Worm (Caenorhabditis elegans) whole organism, dauer: ENCODE results near the gene vav-1.
"Not testable (repeated sequence)": the region's sequence is repeated elsewhere in the genome, so short reads cannot be mapped to it uniquely, and the experiment has no call there.

Source experiments
- unc-62 ChIP-seq: sonication (generic microtip); optimal IDR thresholded peaks from 2 replicates; lab custom pipeline; 2017; ENCODE audit warnings: missing biosample characterization, missing genetic modification reagents, missing genetic modification characterization

Gene vav-1

ce11 chrX:9242123-9242522, 10.2 kb upstream of the vav-1 start, which contains the start of gene lgc-4:
lgc-4 (minus strand) TSS chrX:9242223.
- TF ChIP-seq unc-62 = no peak

ce11 chrX:9238692-9239091, 6.8 kb upstream of the vav-1 start:
- no peak for TF ChIP-seq unc-62

ce11 chrX:9237708-9238107, 5.8 kb upstream of the vav-1 start:
- TF ChIP-seq unc-62 = no peak

ce11 chrX:9234518-9234917, 2.6 kb upstream of the vav-1 start, which contains the start of gene col-175:
col-175 (minus strand) TSS chrX:9234618.
- TF ChIP-seq unc-62 = no peak

ce11 chrX:9233805-9234204, 1.9 kb upstream of the vav-1 start:
- TF ChIP-seq unc-62 = no peak

ce11 chrX:9231556-9231955, 381 bp downstream of the vav-1 start:
- TF ChIP-seq unc-62 = no peak

- no peak for TF ChIP-seq unc-62
Observed at ce11 chrX:9230322-9230721, 1.6 kb downstream of the vav-1 start.

ce11 chrX:9228441-9228840, 3.5 kb downstream of the vav-1 start:
- TF ChIP-seq unc-62 = no peak

- no peak for TF ChIP-seq unc-62
Observed at ce11 chrX:9226904-9227303, 5.0 kb downstream of the vav-1 start.

ce11 chrX:9225273-9225672, 6.7 kb downstream of the vav-1 start:
- no peak for TF ChIP-seq unc-62

ce11 chrX:9213873-9214341, 18.0 kb downstream of the vav-1 start, which contains the start of gene C35B8.3:
C35B8.3 (plus strand) TSS chrX:9213923.
- no peak for TF ChIP-seq unc-62

ce11 chrX:9212675-9213074, 19.3 kb downstream of the vav-1 start:
- TF ChIP-seq unc-62 = no peak

- no peak for TF ChIP-seq unc-62
Observed at ce11 chrX:9210086-9210485, 21.9 kb downstream of the vav-1 start.

ce11 chrX:9208933-9209332, 23.0 kb downstream of the vav-1 start:
- no peak for TF ChIP-seq unc-62

- no peak for TF ChIP-seq unc-62
Observed at ce11 chrX:9208492-9208891, 23.4 kb downstream of the vav-1 start.

- no peak for TF ChIP-seq unc-62
Observed at ce11 chrX:9206731-9207130, 25.2 kb downstream of the vav-1 start.

- no peak for TF ChIP-seq unc-62
Observed at ce11 chrX:9204986-9205385, 27.0 kb downstream of the vav-1 start.

ce11 chrX:9203468-9203867, 28.5 kb downstream of the vav-1 start, which contains the start of gene crb-3:
crb-3 (plus strand) TSS chrX:9203768.
- TF ChIP-seq unc-62 = not testable (repeated sequence)

- no peak for TF ChIP-seq unc-62
Observed at ce11 chrX:9195375-9196098, 36.4 kb downstream of the vav-1 start.
